Fruit fly (Drosophila melanogaster): ENCODE data around the gene CG43774.
A peak's percentile ranks its signal among the peaks of the same experiment; 100 is the strongest.

The CG43774 gene

dm6 chr2L:4030236-4030943 lies 21.9 kb downstream of the CG43774 start (continued):
- TF ChIP-seq sd (tag; optimal IDR thresholded peaks at IDR 0.05) (peak; percentile 3), CG12155 (GFP tag; optimal IDR thresholded peaks at IDR 0.05) (peak; percentile 62), CG5953 (GFP tag; IDR thresholded peaks at IDR 0.05) (peak; percentile 91), Ravus (GFP tag; IDR thresholded peaks at IDR 0.05) (peak; percentile 23; the same call in 1 of the 2 replicates)

- no peak for TF ChIP-seq CG14050 (GFP tag; IDR thresholded peaks at IDR 0.05)
- no peak for TF ChIP-seq sna (GFP tag; IDR thresholded peaks at IDR 0.05; ENCODE audit: partially characterized antibody)
- peak; percentile 76 for TF ChIP-seq grn (GFP tag; optimal IDR thresholded peaks at IDR 0.05)
- TF ChIP-seq usp (GFP tag; optimal IDR thresholded peaks at IDR 0.05): no peak
- peak in 1 of 2 experiments; percentile 14 for TF ChIP-seq eve (GFP tag; optimal IDR thresholded peaks at IDR 0.05)
- no peak for TF ChIP-seq CG3065 (GFP tag; optimal IDR thresholded peaks at IDR 0.05)
- no peak for TF ChIP-seq B-H1 (GFP tag; IDR thresholded peaks at IDR 0.05)
- no peak for TF ChIP-seq CG11504 (tag; optimal IDR thresholded peaks at IDR 0.05)
- TF ChIP-seq fru (optimal IDR thresholded peaks at IDR 0.05): no peak
- no peak for TF ChIP-seq br (optimal IDR thresholded peaks at IDR 0.05)
- TF ChIP-seq CG18599 (GFP tag; optimal IDR thresholded peaks at IDR 0.05): no peak
- TF ChIP-seq HmgD (GFP tag; optimal IDR thresholded peaks at IDR 0.05): no peak
- TF ChIP-seq Hr39 (optimal IDR thresholded peaks at IDR 0.05): no peak
- no peak for TF ChIP-seq Hr51 (GFP tag; optimal IDR thresholded peaks at IDR 0.05)
- TF ChIP-seq Dad (GFP tag; optimal IDR thresholded peaks at IDR 0.05): no peak
- TF ChIP-seq Fer2 (tag; optimal IDR thresholded peaks at IDR 0.05): no peak
- TF ChIP-seq tin (GFP tag; optimal IDR thresholded peaks at IDR 0.05): no peak
- no peak for TF ChIP-seq CG1602 (GFP tag; optimal IDR thresholded peaks at IDR 0.05)
- TF ChIP-seq Taf1 (GFP tag; IDR thresholded peaks at IDR 0.05): no peak
- TF ChIP-seq vvl (GFP tag; IDR thresholded peaks at IDR 0.05): peak; percentile 24; the same call in 1 of the 2 replicates
- no peak for TF ChIP-seq TFAM (GFP tag; optimal IDR thresholded peaks at IDR 0.05)
- TF ChIP-seq CG13424 (tag; optimal IDR thresholded peaks at IDR 0.05): no peak
- TF ChIP-seq Ada2b (GFP tag; IDR thresholded peaks at IDR 0.05): no peak
- no peak for TF ChIP-seq CG16779 (GFP tag; IDR thresholded peaks at IDR 0.05)
- peak; percentile 74 for TF ChIP-seq CG4360 (GFP tag; IDR thresholded peaks at IDR 0.05)
- no peak for TF ChIP-seq CG13123 (GFP tag; optimal IDR thresholded peaks at IDR 0.05)
- TF ChIP-seq schlank (tag; optimal IDR thresholded peaks at IDR 0.05): no peak
- no peak for TF ChIP-seq MTF-1 (GFP tag; optimal IDR thresholded peaks at IDR 0.05; ENCODE audit: borderline replicate concordance)
- no peak for TF ChIP-seq crc (GFP tag; optimal IDR thresholded peaks at IDR 0.05)
- peak; percentile 90 for TF ChIP-seq Jarid2 (GFP tag; optimal IDR thresholded peaks at IDR 0.05)
- TF ChIP-seq CG7839 (tag; optimal IDR thresholded peaks at IDR 0.05): no peak
- no peak for TF ChIP-seq dm (GFP tag; optimal IDR thresholded peaks at IDR 0.05)
- no peak for TF ChIP-seq Elba2 (GFP tag; optimal IDR thresholded peaks at IDR 0.05)
- TF ChIP-seq Sry-β (GFP tag; optimal IDR thresholded peaks at IDR 0.05): no peak
- TF ChIP-seq toy (GFP tag; IDR thresholded peaks at IDR 0.05): no peak
- no peak for TF ChIP-seq CG12219 (GFP tag; optimal IDR thresholded peaks at IDR 0.05)
- TF ChIP-seq ro (GFP tag; IDR thresholded peaks at IDR 0.05): no peak
- no peak for TF ChIP-seq salm (tag; optimal IDR thresholded peaks at IDR 0.05)
- no peak for TF ChIP-seq Doc2 (GFP tag; IDR thresholded peaks at IDR 0.05)
- no peak for TF ChIP-seq pan (optimal IDR thresholded peaks at IDR 0.05)
- TF ChIP-seq pan (GFP tag; optimal IDR thresholded peaks at IDR 0.05 in 1 of 2, IDR thresholded peaks at IDR 0.05 in 1 of 2): no peak
- TF ChIP-seq Sox102F (GFP tag; optimal IDR thresholded peaks at IDR 0.05): no peak
- no peak for TF ChIP-seq gsb (GFP tag; IDR thresholded peaks at IDR 0.05)
- TF ChIP-seq Kr (GFP tag; optimal IDR thresholded peaks at IDR 0.05): no peak
Observed at dm6 chr2L:4031203-4032096, 23.0 kb downstream of the CG43774 start, which contains the start of gene ed. Gene ed, plus strand, starts transcription at chr2L:4031377.
